Fruit fly (Drosophila melanogaster): Measurements from ENCODE around the gene ncd.
A peak's percentile ranks its signal among the peaks of the same experiment; 100 is the strongest.

dm6 chr3R:29771645-29772089 lies 35.3 kb downstream of the ncd start:
- no peak for TF ChIP-seq CG10959 (GFP tag; IDR thresholded peaks at IDR 0.05)
- TF ChIP-seq Atf-2 (GFP tag; optimal IDR thresholded peaks at IDR 0.05): no peak
- no peak for TF ChIP-seq jumu (GFP tag; optimal IDR thresholded peaks at IDR 0.05)
- no peak for TF ChIP-seq schlank (tag; optimal IDR thresholded peaks at IDR 0.05)
- TF ChIP-seq seq (GFP tag; IDR thresholded peaks at IDR 0.05): no peak
- no peak for TF ChIP-seq Ada2b (GFP tag; IDR thresholded peaks at IDR 0.05)
- TF ChIP-seq Med (GFP tag): peak; percentile 69
- TF ChIP-seq trem (tag; optimal IDR thresholded peaks at IDR 0.05): no peak
- TF ChIP-seq odd (GFP tag; optimal IDR thresholded peaks at IDR 0.05): peak; percentile 11
- TF ChIP-seq Trl (optimal IDR thresholded peaks at IDR 0.05): peak in 1 of 2 experiments; percentile 96
- TF ChIP-seq Trl (GFP tag; optimal IDR thresholded peaks at IDR 0.05): no peak
- no peak for TF ChIP-seq Abd-B (GFP tag; optimal IDR thresholded peaks at IDR 0.05)
- TF ChIP-seq CG2120 (GFP tag; optimal IDR thresholded peaks at IDR 0.05): no peak
- no peak for TF ChIP-seq CG7556 (GFP tag; optimal IDR thresholded peaks at IDR 0.05)

All from whole organism, embryonic.